Fruit fly (Drosophila melanogaster) whole organism, embryonic: Measurements from ENCODE around the gene CG13026.

Experiments used
- Abd-B ChIP-seq: fragments of 200-800 bp; sonication (Bioruptor generic); optimal IDR thresholded peaks from 2 replicates; lab custom pipeline; 2018; ENCODE audit warnings: missing biosample characterization, mild to moderate bottlenecking, missing genetic modification characterization, moderate library complexity
- Blimp-1 ChIP-seq: fragments of 200-800 bp; sonication (Bioruptor generic); optimal IDR thresholded peaks from 3 replicates; lab custom pipeline; 2018; ENCODE audit warnings: missing biosample characterization, missing genetic modification characterization, mild to moderate bottlenecking, moderate library complexity, missing genetic modification reagents
- CG10654 ChIP-seq: fragments of 200-800 bp; sonication (Bioruptor generic); optimal IDR thresholded peaks from 2 replicates; lab custom pipeline; 2016; ENCODE audit warnings: missing biosample characterization, missing genetic modification characterization
- CG12104 ChIP-seq: fragments of 200-800 bp; sonication (Bioruptor generic); optimal IDR thresholded peaks from 3 replicates; lab custom pipeline; 2016; ENCODE audit warnings: missing biosample characterization, missing genetic modification characterization
- CG12391 ChIP-seq: fragments of 200-800 bp; sonication (Bioruptor generic); optimal IDR thresholded peaks from 3 replicates; lab custom pipeline; 2018; ENCODE audit warnings: missing biosample characterization, mild to moderate bottlenecking, missing genetic modification characterization, moderate library complexity
- CG12769 ChIP-seq: fragments of 200-800 bp; sonication (Bioruptor generic); optimal IDR thresholded peaks from 2 replicates; lab custom pipeline; 2019; ENCODE audit warnings: missing biosample characterization, mild to moderate bottlenecking, missing genetic modification characterization, moderate library complexity
- CG13775 ChIP-seq: fragments of 200-800 bp; sonication (Bioruptor generic); optimal IDR thresholded peaks from 3 replicates; lab custom pipeline; 2017; ENCODE audit warnings: missing biosample characterization, mild to moderate bottlenecking, missing genetic modification characterization
- CG14014 ChIP-seq: fragments of 200-800 bp; sonication (Bioruptor generic); IDR thresholded peaks from 2 replicates; pipeline ENCODE4 v1.3.6; 2022; ENCODE audit warnings: missing biosample characterization, missing genetic modification characterization
- CG17328 ChIP-seq: fragments of 200-800 bp; sonication (Bioruptor generic); IDR thresholded peaks from 2 replicates; pipeline ENCODE4 v1.3.6; 2022; ENCODE audit warnings: missing biosample characterization, missing genetic modification characterization
- CG17359 ChIP-seq: fragments of 200-800 bp; sonication (Bioruptor generic); optimal IDR thresholded peaks from 3 replicates; lab custom pipeline; 2018; ENCODE audit warnings: missing biosample characterization, mild to moderate bottlenecking, missing genetic modification characterization, moderate library complexity
- CG17829 ChIP-seq: fragments of 200-800 bp; optimal IDR thresholded peaks from 2 replicates; lab custom pipeline; 2019; ENCODE audit warnings: missing biosample characterization, mild to moderate bottlenecking, missing genetic modification characterization, moderate library complexity
- CG1792 ChIP-seq: fragments of 200-800 bp; sonication (Bioruptor generic); optimal IDR thresholded peaks from 2 replicates; lab custom pipeline; 2016; ENCODE audit warnings: missing biosample characterization, missing genetic modification characterization
- CG2199 ChIP-seq: fragments of 200-800 bp; sonication (Bioruptor generic); IDR thresholded peaks from 3 replicates; pipeline ENCODE4 v1.3.6; 2022; ENCODE audit warnings: missing biosample characterization, missing genetic modification characterization
- CG30403 ChIP-seq: fragments of 200-800 bp; sonication (Bioruptor generic); optimal IDR thresholded peaks from 3 replicates; lab custom pipeline; 2016; ENCODE audit warnings: missing biosample characterization, missing genetic modification characterization
- CG3163 ChIP-seq: fragments of 200-800 bp; sonication (Bioruptor generic); optimal IDR thresholded peaks from 3 replicates; lab custom pipeline; 2016; ENCODE audit warnings: missing biosample characterization, missing genetic modification characterization
- CG32767 ChIP-seq: fragments of 200-800 bp; sonication (Bioruptor generic); IDR thresholded peaks from 2 replicates; pipeline ENCODE4 v1.3.6; 2022; ENCODE audit warnings: missing biosample characterization, missing genetic modification characterization
- CG3281 ChIP-seq: fragments of 200-800 bp; sonication (Bioruptor generic); optimal IDR thresholded peaks from 3 replicates; lab custom pipeline; 2017; ENCODE audit warnings: missing biosample characterization, mild to moderate bottlenecking, missing genetic modification characterization
- CG34224 ChIP-seq: fragments of 200-800 bp; sonication (Bioruptor generic); IDR thresholded peaks from 3 replicates; pipeline ENCODE4 v1.3.6; 2022; ENCODE audit warnings: missing biosample characterization, missing genetic modification characterization; ENCODE audit not compliant: partially characterized antibody
- CG7357 ChIP-seq: fragments of 200-800 bp; sonication (Bioruptor generic); IDR thresholded peaks from 3 replicates; pipeline ENCODE4 v1.3.6; 2022; ENCODE audit warnings: missing biosample characterization, missing genetic modification characterization
- CG7928 ChIP-seq: fragments of 200-800 bp; sonication (Bioruptor generic); optimal IDR thresholded peaks from 2 replicates; lab custom pipeline; 2017; ENCODE audit warnings: missing biosample characterization, mild to moderate bottlenecking, missing genetic modification characterization
- CG8478 ChIP-seq: fragments of >200 bp; optimal IDR thresholded peaks from 2 replicates; lab custom pipeline; 2018
- CG9215 ChIP-seq: fragments of 200-800 bp; sonication (Bioruptor generic); IDR thresholded peaks from 2 replicates; pipeline ENCODE4 v1.3.6; 2022; ENCODE audit warnings: missing biosample characterization, missing genetic modification characterization
- CG9932 ChIP-seq: fragments of 200-800 bp; sonication (Bioruptor generic); IDR thresholded peaks from 2 replicates; pipeline ENCODE4 v1.3.6; 2022; ENCODE audit warnings: missing biosample characterization, missing genetic modification characterization
- CoRest ChIP-seq: fragments of 200-800 bp; sonication (Bioruptor generic); optimal IDR thresholded peaks from 3 replicates; lab custom pipeline; 2018; ENCODE audit warnings: missing biosample characterization, mild to moderate bottlenecking, missing genetic modification characterization, moderate library complexity
- D19B ChIP-seq: fragments of 200-800 bp; sonication (Bioruptor generic); optimal IDR thresholded peaks from 2 replicates; lab custom pipeline; 2017; ENCODE audit warnings: missing biosample characterization, mild to moderate bottlenecking, missing genetic modification characterization
- Deaf1 ChIP-seq: fragments of 200-800 bp; optimal IDR thresholded peaks from 3 replicates; lab custom pipeline; 2019; ENCODE audit warnings: missing biosample characterization, mild to moderate bottlenecking, missing genetic modification characterization, moderate library complexity
- Dek ChIP-seq: fragments of 200-800 bp; sonication (Bioruptor generic); optimal IDR thresholded peaks from 3 replicates; lab custom pipeline; 2019; ENCODE audit warnings: missing biosample characterization, mild to moderate bottlenecking, missing genetic modification characterization, moderate library complexity
- Doc3 ChIP-seq: fragments of 200-800 bp; sonication (Bioruptor generic); IDR thresholded peaks from 3 replicates; pipeline ENCODE4 v1.3.6; 2022; ENCODE audit warnings: missing biosample characterization, missing genetic modification characterization; ENCODE audit not compliant: partially characterized antibody
- NFAT ChIP-seq: fragments of 200-800 bp; sonication (Bioruptor generic); IDR thresholded peaks from 2 replicates; pipeline ENCODE4 v1.3.6; 2022; ENCODE audit warnings: missing biosample characterization, missing genetic modification characterization
- NK7.1 ChIP-seq: fragments of 200-800 bp; sonication (Bioruptor generic); optimal IDR thresholded peaks from 3 replicates; lab custom pipeline; 2016; ENCODE audit warnings: missing biosample characterization, missing genetic modification characterization
- Nf-YC ChIP-seq: fragments of 200-800 bp; optimal IDR thresholded peaks from 3 replicates; lab custom pipeline; 2019; ENCODE audit warnings: missing biosample characterization, mild to moderate bottlenecking, missing genetic modification characterization, moderate library complexity
- Ptx1 ChIP-seq: fragments of 200-800 bp; sonication (Bioruptor generic); IDR thresholded peaks from 2 replicates; pipeline ENCODE4 v1.3.6; 2022; ENCODE audit warnings: missing biosample characterization, missing genetic modification characterization
- Stat92E ChIP-seq, 3 experiments: fragments of >200 bp in 2 of 3; fragments of 200-800 bp in 1 of 3; sonication (Bioruptor generic) in 1 of 3; optimal IDR thresholded peaks; 2 replicates each; lab custom pipeline; 2017 to 2019; ENCODE audit warnings: missing biosample characterization in 3 of 3, missing genetic modification characterization in 3 of 3, mild to moderate bottlenecking in 1 of 3, moderate library complexity in 1 of 3
- bsh ChIP-seq, 2 experiments: fragments of 200-800 bp; sonication (Bioruptor generic); optimal IDR thresholded peaks; 2 replicates each; lab custom pipeline; 2017 to 2018; ENCODE audit warnings: mild to moderate bottlenecking in 2 of 2, missing biosample characterization in 2 of 2, missing genetic modification characterization in 2 of 2, moderate library complexity in 1 of 2
- dati ChIP-seq: fragments of 200-800 bp; sonication (Bioruptor generic); IDR thresholded peaks from 2 replicates; pipeline ENCODE4 v1.3.6; 2022; ENCODE audit warnings: missing biosample characterization, missing genetic modification characterization
- dpn ChIP-seq, 2 experiments: fragments of 200-800 bp; sonication (Bioruptor generic); optimal IDR thresholded peaks; 3 replicates each; lab custom pipeline; 2016; ENCODE audit warnings: missing biosample characterization in 2 of 2, missing genetic modification characterization in 2 of 2
- ken ChIP-seq: fragments of 200-800 bp; sonication (Bioruptor generic); IDR thresholded peaks from 3 replicates; pipeline ENCODE4 v1.3.6; 2022; ENCODE audit warnings: missing biosample characterization, missing genetic modification characterization
- lilli ChIP-seq: fragments of 200-800 bp; sonication (Bioruptor generic); optimal IDR thresholded peaks from 3 replicates; lab custom pipeline; 2016; ENCODE audit warnings: missing biosample characterization, missing genetic modification characterization
- pan ChIP-seq, 4 experiments: fragments of >200 bp in 3 of 4; fragments of 200-800 bp in 1 of 4; sonication (Bioruptor generic) in 1 of 4; optimal IDR thresholded peaks in 3 of 4; IDR thresholded peaks in 1 of 4; 2 replicates each; pipeline versions ENCODE4 v1.3.6 to Lab custom; 2017 to 2022; ENCODE audit warnings: missing biosample characterization in 2 of 4, missing genetic modification characterization in 2 of 4, mixed read lengths in 1 of 4
- phol ChIP-seq: fragments of 200-800 bp; sonication (Bioruptor generic); optimal IDR thresholded peaks from 3 replicates; lab custom pipeline; 2018; ENCODE audit warnings: missing biosample characterization, mild to moderate bottlenecking, missing genetic modification characterization, moderate library complexity
- ranshi ChIP-seq: fragments of 200-800 bp; sonication (Bioruptor generic); IDR thresholded peaks from 2 replicates; pipeline ENCODE4 v1.3.6; 2022; ENCODE audit warnings: missing biosample characterization, missing genetic modification characterization
- row ChIP-seq: fragments of 200-800 bp; sonication (Bioruptor generic); IDR thresholded peaks from 3 replicates; pipeline ENCODE4 v1.3.6; 2022; ENCODE audit warnings: missing biosample characterization, missing genetic modification characterization
- sc ChIP-seq, 3 experiments: fragments of >200 bp in 2 of 3; fragments of 200-800 bp in 1 of 3; sonication (Bioruptor generic) in 1 of 3; optimal IDR thresholded peaks; 2 replicates in 2 of 3; 3 replicates in 1 of 3; lab custom pipeline; 2017; ENCODE audit warnings: mild to moderate bottlenecking in 1 of 3, missing biosample characterization in 1 of 3, missing genetic modification characterization in 1 of 3, missing genetic modification reagents in 1 of 3
- seq ChIP-seq: fragments of 200-800 bp; sonication (Bioruptor generic); IDR thresholded peaks from 2 replicates; pipeline ENCODE4 v1.3.6; 2022; ENCODE audit warnings: missing biosample characterization, missing genetic modification characterization
- ttk ChIP-seq: fragments of 200-800 bp; sonication (Bioruptor generic); IDR thresholded peaks from 2 replicates; pipeline ENCODE4 v2.1.2; 2022; ENCODE audit warnings: missing biosample characterization, missing genetic modification characterization
- tx ChIP-seq: fragments of 200-800 bp; sonication (Bioruptor generic); optimal IDR thresholded peaks from 2 replicates; lab custom pipeline; 2016; ENCODE audit warnings: missing biosample characterization, missing genetic modification characterization
- wdn ChIP-seq: fragments of 200-800 bp; sonication (Bioruptor generic); IDR thresholded peaks from 2 replicates; pipeline ENCODE4 v1.3.6; 2022; ENCODE audit warnings: missing biosample characterization, missing genetic modification characterization

Gene CG13026

DNA sequence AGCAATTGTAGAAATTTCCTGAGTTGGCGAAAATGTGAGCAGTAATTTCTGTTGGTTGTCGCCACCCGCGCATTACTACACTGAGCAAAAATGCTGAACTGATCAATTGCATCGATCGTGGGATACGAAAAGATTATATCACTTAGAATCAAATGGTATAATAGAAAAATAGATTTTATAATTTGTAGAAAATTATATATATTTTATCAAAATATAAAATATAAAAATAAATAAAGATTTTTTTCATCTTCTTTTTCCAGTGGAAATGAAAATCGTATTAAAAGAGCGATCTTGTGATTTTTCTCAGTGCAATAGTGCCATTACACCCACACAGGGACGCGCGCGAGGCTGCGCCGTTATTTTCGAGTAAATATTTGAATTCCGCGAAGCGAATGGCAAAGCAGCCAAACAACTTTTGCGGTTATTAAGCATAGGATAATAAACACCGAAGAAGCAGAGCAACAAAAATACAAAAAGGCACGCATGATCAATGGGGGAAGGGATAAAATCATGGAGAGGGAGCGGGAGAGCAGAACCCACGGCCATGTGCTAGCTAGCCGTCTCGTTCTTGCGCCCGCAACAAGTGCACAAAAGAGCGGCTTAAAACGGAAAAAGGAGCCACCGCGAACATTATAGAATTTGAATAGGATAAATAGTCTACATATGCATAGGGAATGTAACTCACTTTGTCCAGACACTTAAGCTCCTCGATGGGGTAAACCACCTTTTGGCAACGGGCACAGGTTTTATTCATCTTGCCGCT, 15.5 kb downstream of the CG13026 start (continued):
- TF ChIP-seq D19B (GFP tag; lab: Kevin White, UChicago) (no peak), Blimp-1 (GFP tag; lab: Kevin White, UChicago) (peak; percentile 48), Doc3 (no peak), Nf-YC (tag; lab: Kevin White, UChicago) (peak; percentile 39), CG13775 (GFP tag; lab: Kevin White, UChicago) (peak; percentile 28), pan (optimal IDR thresholded peaks at IDR 0.05; lab: Kevin White, UChicago) (no peak), pan (GFP tag; optimal IDR thresholded peaks at IDR 0.05 in 1 of 2, IDR thresholded peaks at IDR 0.05 in 1 of 2) (peak in 1 of 2 experiments; percentile 28), Dek (tag; lab: Kevin White, UChicago) (peak; percentile 25), CG14014 (GFP tag; lab: Robert Waterston, UW) (peak; percentile 38; the same call in 1 of the 2 replicates), row (GFP tag; lab: Robert Waterston, UW) (peak; percentile 61; the same call in 2 of the 3 replicates), ranshi (GFP tag; lab: Robert Waterston, UW) (peak; percentile 36; the same call in 1 of the 2 replicates), ken (GFP tag; lab: Robert Waterston, UW) (0 out of 3 replicates have a peak, but pooled peaks have one; percentile 32), Ptx1 (peak; percentile 72), wdn (GFP tag; lab: Robert Waterston, UW) (no peak), phol (tag; lab: Kevin White, UChicago) (peak; percentile 50), NFAT (GFP tag; lab: Robert Waterston, UW) (0 out of 2 replicates have a peak, but pooled peaks have one; percentile 25), CG17359 (peak; percentile 66), dati (GFP tag; lab: Robert Waterston, UW) (no peak), CG7357 (GFP tag; lab: Robert Waterston, UW) (peak; percentile 54; the same call in 2 of the 3 replicates), tx (GFP tag; lab: Kevin White, UChicago) (no peak), CG32767 (GFP tag; lab: Robert Waterston, UW) (no peak), CG8478 (no peak), CG7928 (GFP tag; lab: Kevin White, UChicago) (peak; percentile 20), ttk (GFP tag; lab: Robert Waterston, UW) (no peak), CG30403 (GFP tag; lab: Kevin White, UChicago) (peak; percentile 42), Deaf1 (peak; percentile 27), CG3281 (peak; percentile 59), CG9932 (GFP tag; lab: Robert Waterston, UW) (peak; percentile 22; the same call in 1 of the 2 replicates), NK7.1 (GFP tag; lab: Kevin White, UChicago) (no peak), CG1792 (no peak), CG17829 (tag; lab: Kevin White, UChicago) (peak; percentile 38), CoRest (tag; lab: Kevin White, UChicago) (peak; percentile 32), CG3163 (GFP tag; lab: Kevin White, UChicago) (no peak), dpn (GFP tag; optimal IDR thresholded peaks at IDR 0.05; lab: Kevin White, UChicago) (peak in 1 of 2 experiments; percentile 24), CG2199 (GFP tag; lab: Robert Waterston, UW) (0 out of 3 replicates have a peak, but pooled peaks have one; percentile 72), bsh (GFP tag; optimal IDR thresholded peaks at IDR 0.05; lab: Kevin White, UChicago) (peak in 1 of 2 experiments; percentile 20), CG17328 (GFP tag; lab: Robert Waterston, UW) (0 out of 2 replicates have a peak, but pooled peaks have one; percentile 19), Stat92E (GFP tag; optimal IDR thresholded peaks at IDR 0.05; lab: Kevin White, UChicago) (no peak), CG34224 (GFP tag; lab: Robert Waterston, UW) (no peak), CG12769 (no peak), CG12104 (GFP tag; lab: Kevin White, UChicago) (peak; percentile 0), seq (GFP tag; lab: Robert Waterston, UW) (no peak), Abd-B (GFP tag; lab: Kevin White, UChicago) (peak; percentile 59), sc (optimal IDR thresholded peaks at IDR 0.05; lab: Kevin White, UChicago) (no peak), sc (GFP tag; optimal IDR thresholded peaks at IDR 0.05; lab: Kevin White, UChicago) (no peak), CG9215 (GFP tag; lab: Robert Waterston, UW) (peak; percentile 48; the same call in 1 of the 2 replicates), lilli (GFP tag; lab: Kevin White, UChicago) (peak; percentile 3), CG12391 (tag; lab: Kevin White, UChicago) (peak; percentile 44), CG10654 (GFP tag; lab: Kevin White, UChicago) (peak; percentile 41)
